Worm (Caenorhabditis elegans) whole organism, L3 larva: ENCODE measurements around the gene rsr-2.

Source experiments
- R02D3.7 ChIP-seq: fragments of 150-350 bp; optimal IDR thresholded peaks from 2 replicates; lab custom pipeline; 2014; ENCODE audit warnings: missing biosample characterization, missing genetic modification characterization
- ZK546.5 ChIP-seq: sonication (generic microtip); optimal IDR thresholded peaks from 2 replicates; lab custom pipeline; 2017; ENCODE audit warnings: missing biosample characterization, missing genetic modification characterization
- aly-2 ChIP-seq: fragments of 150-350 bp; optimal IDR thresholded peaks from 2 replicates; lab custom pipeline; 2014; ENCODE audit warnings: missing biosample characterization, missing genetic modification characterization
- ama-1 ChIP-seq: fragments of 150-350 bp; optimal IDR thresholded peaks from 2 replicates; lab custom pipeline; 2018
- ceh-28 ChIP-seq: fragments of 150-350 bp; optimal IDR thresholded peaks from 2 replicates; lab custom pipeline; 2014; ENCODE audit warnings: missing biosample characterization, missing genetic modification reagents, missing genetic modification characterization
- egl-27 ChIP-seq: sonication (generic microtip); optimal IDR thresholded peaks from 4 replicates; lab custom pipeline; 2017; ENCODE audit warnings: missing biosample characterization, missing genetic modification reagents, missing genetic modification characterization
- egl-5 ChIP-seq: fragments of 150-350 bp; optimal IDR thresholded peaks from 2 replicates; lab custom pipeline; 2017; ENCODE audit warnings: missing biosample characterization, missing genetic modification reagents, missing genetic modification characterization, inconsistent platforms
- elt-1 ChIP-seq: fragments of 150-350 bp; optimal IDR thresholded peaks from 2 replicates; lab custom pipeline; 2014; ENCODE audit warnings: missing biosample characterization, missing genetic modification characterization
- elt-2 ChIP-seq: sonication (generic microtip); optimal IDR thresholded peaks from 2 replicates; lab custom pipeline; 2016; ENCODE audit warnings: missing genetic modification reagents, mild to moderate bottlenecking, missing genetic modification characterization, missing compliant biosample characterization
- elt-3 ChIP-seq, 3 experiments: fragments of 150-350 bp in 1 of 3; sonication (generic microtip) in 2 of 3; optimal IDR thresholded peaks; 2 replicates in 2 of 3; 4 replicates in 1 of 3; lab custom pipeline; 2014 to 2017; ENCODE audit warnings: missing biosample characterization in 3 of 3, missing genetic modification characterization in 3 of 3
- fkh-10 ChIP-seq: sonication (generic microtip); optimal IDR thresholded peaks from 2 replicates; lab custom pipeline; 2017; ENCODE audit warnings: missing biosample characterization, missing genetic modification reagents, missing genetic modification characterization
- fos-1 ChIP-seq: fragments of 150-350 bp; optimal IDR thresholded peaks from 2 replicates; lab custom pipeline; 2014; ENCODE audit warnings: missing biosample characterization, missing genetic modification characterization
- hmg-11 ChIP-seq: sonication (generic microtip); optimal IDR thresholded peaks from 2 replicates; lab custom pipeline; 2016; ENCODE audit warnings: missing genetic modification characterization, missing compliant biosample characterization
- jun-1 ChIP-seq: fragments of 150-350 bp; optimal IDR thresholded peaks from 2 replicates; lab custom pipeline; 2014; ENCODE audit warnings: missing biosample characterization, missing genetic modification reagents, missing genetic modification characterization
- lin-15B ChIP-seq: fragments of 150-350 bp; optimal IDR thresholded peaks from 2 replicates; lab custom pipeline; 2014; ENCODE audit warnings: missing biosample characterization, missing genetic modification characterization
- lin-39 ChIP-seq: fragments of 150-350 bp; optimal IDR thresholded peaks from 2 replicates; lab custom pipeline; 2018; ENCODE audit warnings: missing biosample characterization, missing genetic modification reagents, missing genetic modification characterization
- lsy-12 ChIP-seq: sonication (generic microtip); optimal IDR thresholded peaks from 2 replicates; lab custom pipeline; 2016; ENCODE audit warnings: mild to moderate bottlenecking, missing genetic modification characterization, missing compliant biosample characterization
- mdl-1 ChIP-seq: fragments of 150-350 bp; optimal IDR thresholded peaks from 2 replicates; lab custom pipeline; 2014; ENCODE audit warnings: missing biosample characterization, missing genetic modification characterization
- nhr-12 ChIP-seq: fragments of 150-350 bp; optimal IDR thresholded peaks from 2 replicates; lab custom pipeline; 2014; ENCODE audit warnings: missing biosample characterization, missing genetic modification characterization
- nhr-23 ChIP-seq: fragments of 150-350 bp; optimal IDR thresholded peaks from 2 replicates; lab custom pipeline; 2014; ENCODE audit warnings: missing biosample characterization, missing genetic modification reagents, missing genetic modification characterization
- nhr-25 ChIP-seq: sonication (generic microtip); optimal IDR thresholded peaks from 2 replicates; lab custom pipeline; 2017; ENCODE audit warnings: missing biosample characterization, missing genetic modification characterization
- nhr-28 ChIP-seq: fragments of 150-350 bp; optimal IDR thresholded peaks from 2 replicates; lab custom pipeline; 2014; ENCODE audit warnings: missing biosample characterization, missing genetic modification characterization
- nhr-43 ChIP-seq: sonication (generic microtip); optimal IDR thresholded peaks from 2 replicates; lab custom pipeline; 2016; ENCODE audit warnings: mild to moderate bottlenecking, missing genetic modification characterization, missing compliant biosample characterization; ENCODE audit not compliant: poor library complexity, severe bottlenecking
- nhr-67 ChIP-seq: fragments of 150-350 bp; optimal IDR thresholded peaks from 2 replicates; lab custom pipeline; 2014; ENCODE audit warnings: missing biosample characterization, missing genetic modification characterization
- nhr-76 ChIP-seq: fragments of 150-350 bp; sonication (generic microtip); optimal IDR thresholded peaks from 5 replicates; lab custom pipeline; 2014; ENCODE audit warnings: missing biosample characterization, missing genetic modification characterization
- nhr-77 ChIP-seq: fragments of 150-350 bp; optimal IDR thresholded peaks from 2 replicates; lab custom pipeline; 2014; ENCODE audit warnings: missing biosample characterization, missing genetic modification characterization
- pha-4 ChIP-seq: fragments of 150-350 bp; optimal IDR thresholded peaks from 2 replicates; lab custom pipeline; 2014; ENCODE audit warnings: missing biosample characterization, missing genetic modification reagents, missing genetic modification characterization
- pqm-1 ChIP-seq: fragments of 150-350 bp; optimal IDR thresholded peaks from 2 replicates; lab custom pipeline; 2017; ENCODE audit warnings: missing biosample characterization, missing genetic modification characterization, inconsistent platforms
- sea-2 ChIP-seq: fragments of 150-350 bp; sonication (generic microtip); optimal IDR thresholded peaks from 4 replicates; lab custom pipeline; 2014; ENCODE audit warnings: missing biosample characterization, missing genetic modification reagents, missing genetic modification characterization
- skn-1 ChIP-seq: fragments of 150-350 bp; optimal IDR thresholded peaks from 2 replicates; lab custom pipeline; 2014; ENCODE audit warnings: missing biosample characterization, missing genetic modification characterization
- snpc-4 ChIP-seq: fragments of 150-350 bp; optimal IDR thresholded peaks from 2 replicates; lab custom pipeline; 2014; ENCODE audit warnings: missing biosample characterization, missing genetic modification characterization
- unc-39 ChIP-seq: sonication (generic microtip); optimal IDR thresholded peaks from 4 replicates; lab custom pipeline; 2017; ENCODE audit warnings: missing biosample characterization, missing genetic modification characterization
- unc-62 ChIP-seq: fragments of 150-350 bp; sonication (generic microtip); optimal IDR thresholded peaks from 4 replicates; lab custom pipeline; 2014; ENCODE audit warnings: missing biosample characterization, missing genetic modification reagents, missing genetic modification characterization
- ztf-11 ChIP-seq: fragments of 150-350 bp; optimal IDR thresholded peaks from 2 replicates; lab custom pipeline; 2014; ENCODE audit warnings: missing biosample characterization, missing genetic modification characterization
- ztf-4 ChIP-seq: fragments of 150-350 bp; optimal IDR thresholded peaks from 2 replicates; lab custom pipeline; 2014; ENCODE audit warnings: missing biosample characterization, missing genetic modification characterization

The rsr-2 gene

ce11 chrII:12257095-12257494 is 31.9 kb downstream of the rsr-2 start:
- peak; percentile 89 for TF ChIP-seq ceh-28 (tag; lab: Kevin White, UChicago)
- TF ChIP-seq ztf-11 (tag; lab: Kevin White, UChicago), result no peak

ce11 chrII:12260538-12260937 is 35.4 kb downstream of the rsr-2 start:
- TF ChIP-seq fos-1 (no peak), skn-1 (tag; lab: Kevin White, UChicago) (no peak), elt-3 (tag; optimal IDR thresholded peaks at IDR 0.05; lab: Kevin White, UChicago) (no peak), egl-5 (no peak), nhr-77 (tag; lab: Kevin White, UChicago) (no peak), lsy-12 (tag; lab: Kevin White, UChicago) (no peak), aly-2 (tag; lab: Kevin White, UChicago) (no peak), ztf-11 (tag; lab: Kevin White, UChicago) (no peak), R02D3.7 (tag; lab: Kevin White, UChicago) (no peak), nhr-28 (tag; lab: Kevin White, UChicago) (no peak), snpc-4 (no peak)

ce11 chrII:12261147-12261821 is 36.1 kb downstream of the rsr-2 start:
- TF ChIP-seq elt-2 (peak; percentile 2), nhr-25 (tag; lab: Kevin White, UChicago) (peak; percentile 14), ama-1 (peak; percentile 16), mdl-1 (no peak), lsy-12 (tag; lab: Kevin White, UChicago) (no peak), nhr-12 (no peak), pha-4 (peak; percentile 11)
- TF ChIP-seq, all 47 proteins: peak for 4

DNA sequence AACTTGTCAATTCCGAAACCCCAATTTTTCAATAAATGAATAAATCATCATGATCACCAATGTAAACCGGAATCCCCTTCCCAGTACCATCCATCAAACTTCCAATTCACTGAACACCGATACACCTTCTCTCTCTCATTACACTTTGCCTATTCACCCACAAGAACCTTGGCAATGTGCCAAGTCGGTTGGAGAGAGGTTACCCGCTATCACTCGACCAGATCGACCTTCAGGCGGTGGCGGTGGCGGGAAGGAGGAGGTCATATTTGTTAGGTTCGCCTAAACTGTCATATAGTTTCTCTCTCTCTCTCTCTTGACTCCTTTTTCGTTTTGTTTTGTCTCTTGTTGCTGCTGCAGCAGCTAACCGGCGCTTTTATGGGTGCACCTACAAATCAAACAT is 37.4 kb downstream of the rsr-2 start:
- no peak for TF ChIP-seq ztf-4 (tag; lab: Kevin White, UChicago)
- TF ChIP-seq hmg-11 (tag; lab: Kevin White, UChicago), result peak; percentile 15
- peak; percentile 63 for TF ChIP-seq nhr-23 (tag; lab: Kevin White, UChicago)
- TF ChIP-seq jun-1, result no peak
- TF ChIP-seq elt-3 (tag; optimal IDR thresholded peaks at IDR 0.05; lab: Kevin White, UChicago), result peak in 1 of 3 experiments; percentile 34
- TF ChIP-seq unc-62 (GFP tag; lab: Kevin White, UChicago), result peak; percentile 10
- peak; percentile 65 for TF ChIP-seq elt-1 (tag; lab: Kevin White, UChicago)
- TF ChIP-seq mdl-1, result no peak
- TF ChIP-seq nhr-25 (tag; lab: Kevin White, UChicago), result peak; percentile 99

ce11 chrII:12263971-12264554 is 38.9 kb downstream of the rsr-2 start, which contains the start of gene faxc-1:
Gene faxc-1 (plus strand): TSS chrII:12264192.
- TF ChIP-seq nhr-25 (tag; lab: Kevin White, UChicago) (peak; percentile 22), egl-27 (no peak), unc-62 (GFP tag; lab: Kevin White, UChicago) (peak; percentile 12)

DNA sequence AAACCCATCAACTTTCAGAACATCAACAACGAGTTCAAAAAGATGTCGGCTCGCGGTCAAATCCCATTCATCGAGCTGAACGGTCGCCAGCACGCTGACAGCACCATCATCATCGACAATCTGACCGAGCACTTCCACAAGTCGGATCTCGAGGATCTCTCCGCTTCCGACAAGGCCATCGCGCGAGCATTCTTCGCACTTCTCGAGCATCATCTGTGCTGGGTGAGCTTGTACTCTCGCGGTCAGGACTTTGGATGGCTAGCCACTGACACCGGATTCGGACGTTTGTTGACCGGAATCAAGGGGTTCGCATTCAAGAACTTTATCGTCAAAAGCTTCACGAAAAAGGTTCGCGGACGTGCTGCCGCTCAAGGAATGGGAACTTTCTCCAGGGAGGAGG is 39.7 kb downstream of the rsr-2 start:
- TF ChIP-seq fkh-10 (GFP tag; lab: Kevin White, UChicago) (no peak), pha-4 (no peak)
- TF ChIP-seq, all 47 proteins: peak for 0

DNA sequence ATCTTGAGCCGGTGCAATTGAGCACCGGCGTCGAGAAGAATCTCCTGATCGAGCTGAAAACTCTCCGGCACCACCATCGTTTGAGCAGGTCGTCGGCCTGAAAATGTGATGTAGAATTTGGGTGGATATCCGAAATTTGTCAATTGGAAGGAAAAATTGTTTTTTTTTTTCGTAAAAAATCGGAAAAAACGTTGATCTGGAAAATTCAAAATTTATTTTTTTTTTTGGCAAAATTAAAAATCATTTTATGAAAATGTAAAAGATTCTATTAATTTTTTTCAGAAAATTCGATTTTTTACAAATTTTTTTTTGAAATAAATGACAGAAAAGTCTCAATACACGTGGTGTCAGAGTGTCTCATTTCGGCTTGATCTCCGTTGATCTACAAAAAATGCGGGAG is 41.0 kb downstream of the rsr-2 start, which contains the start of gene tric-1B.1:
tric-1B.1 (minus strand) TSS at position 101 of the 400 bp plus-strand sequence.
- TF ChIP-seq nhr-43, result no peak
- TF ChIP-seq ZK546.5 (tag; lab: Kevin White, UChicago), result no peak
- no peak for TF ChIP-seq aly-2 (tag; lab: Kevin White, UChicago)
- TF ChIP-seq ztf-4 (tag; lab: Kevin White, UChicago), result no peak
- no peak for TF ChIP-seq lin-15B (tag; lab: Kevin White, UChicago)
- TF ChIP-seq nhr-23 (tag; lab: Kevin White, UChicago), result no peak
- no peak for TF ChIP-seq jun-1
- TF ChIP-seq nhr-25 (tag; lab: Kevin White, UChicago), result no peak
- no peak for TF ChIP-seq pqm-1
- no peak for TF ChIP-seq nhr-67 (tag; lab: Kevin White, UChicago)
- no peak for TF ChIP-seq nhr-77 (tag; lab: Kevin White, UChicago)
- TF ChIP-seq egl-5, result no peak
- TF ChIP-seq lin-39 (tag; lab: Kevin White, UChicago), result no peak
- no peak for TF ChIP-seq unc-39 (tag; lab: Kevin White, UChicago)
- no peak for TF ChIP-seq nhr-76 (tag; lab: Kevin White, UChicago)
- TF ChIP-seq sea-2 (GFP tag; lab: Kevin White, UChicago), result no peak
